Worm (Caenorhabditis elegans) whole organism, L4 larva: ENCODE results near the gene ZK180.8.

Source experiments
- ZK546.5 ChIP-seq, 2 experiments: sonication (generic microtip); optimal IDR thresholded peaks; 2 replicates each; lab custom pipeline; 2017; ENCODE audit warnings: missing biosample characterization in 2 of 2, missing genetic modification characterization in 2 of 2
- aha-1 ChIP-seq: fragments of 150-350 bp; peaks from one replicate; lab custom pipeline; 2014; ENCODE audit warnings: missing biosample characterization, missing genetic modification characterization
- ceh-32 ChIP-seq: sonication (generic microtip); optimal IDR thresholded peaks from 2 replicates; lab custom pipeline; 2016; ENCODE audit warnings: mild to moderate bottlenecking, missing genetic modification characterization, missing compliant biosample characterization; ENCODE audit not compliant: poor library complexity
- ceh-82 ChIP-seq: sonication (generic microtip); optimal IDR thresholded peaks from 2 replicates; lab custom pipeline; 2017; ENCODE audit warnings: missing biosample characterization, missing genetic modification characterization
- fos-1 ChIP-seq: fragments of 150-350 bp; optimal IDR thresholded peaks from 2 replicates; lab custom pipeline; 2014; ENCODE audit warnings: missing biosample characterization, missing genetic modification characterization
- lin-15B ChIP-seq: fragments of 150-350 bp; sonication (generic microtip); optimal IDR thresholded peaks from 3 replicates; lab custom pipeline; 2014; ENCODE audit warnings: missing biosample characterization, missing genetic modification characterization
- lin-39 ChIP-seq: fragments of 150-350 bp; optimal IDR thresholded peaks from 2 replicates; lab custom pipeline; 2014; ENCODE audit warnings: missing biosample characterization, missing genetic modification reagents, missing genetic modification characterization
- pqm-1 ChIP-seq: sonication (generic microtip); optimal IDR thresholded peaks from 2 replicates; lab custom pipeline; 2017; ENCODE audit warnings: missing biosample characterization, missing genetic modification characterization
- unc-130 ChIP-seq: sonication (generic microtip); optimal IDR thresholded peaks from 2 replicates; lab custom pipeline; 2016; ENCODE audit warnings: missing genetic modification reagents, missing genetic modification characterization, missing compliant biosample characterization
- zfp-2 ChIP-seq: sonication (generic microtip); optimal IDR thresholded peaks from 2 replicates; lab custom pipeline; 2016; ENCODE audit warnings: mild to moderate bottlenecking, missing genetic modification characterization, missing compliant biosample characterization
- ztf-11 ChIP-seq: fragments of 150-350 bp; optimal IDR thresholded peaks from 2 replicates; lab custom pipeline; 2014; ENCODE audit warnings: missing biosample characterization, missing genetic modification characterization

ce11 chrIV:4536247-4536646 lies 24.7 kb upstream of the ZK180.8 start, which contains the start of gene ZK185.2:
- TF ChIP-seq ZK546.5 (tag; optimal IDR thresholded peaks at IDR 0.05; lab: Kevin White, UChicago) (no peak), lin-39 (tag; lab: Kevin White, UChicago) (no peak), lin-15B (tag; lab: Kevin White, UChicago) (no peak), ceh-82 (tag; lab: Kevin White, UChicago) (no peak), fos-1 (tag; lab: Kevin White, UChicago) (no peak), unc-130 (GFP tag; lab: Kevin White, UChicago) (no peak), aha-1 (peak; percentile 40), zfp-2 (tag; lab: Kevin White, UChicago) (no peak), pqm-1 (tag; lab: Kevin White, UChicago) (no peak), ztf-11 (tag; lab: Kevin White, UChicago) (no peak), ceh-32 (tag; lab: Kevin White, UChicago) (no peak)
